Worm (Caenorhabditis elegans) whole organism, early embryonic: Measurements from ENCODE around the gene mfsd-10.

ENCODE experiments used
- B0310.2 ChIP-seq: sonication (generic microtip); optimal IDR thresholded peaks from 2 replicates; lab custom pipeline; 2016; ENCODE audit warnings: mild to moderate bottlenecking, missing genetic modification characterization, missing compliant biosample characterization
- F13C5.2 ChIP-seq: sonication (generic microtip); optimal IDR thresholded peaks from 2 replicates; lab custom pipeline; 2017; ENCODE audit warnings: mild to moderate bottlenecking, missing genetic modification characterization, inconsistent platforms, missing compliant biosample characterization
- aly-1 ChIP-seq: sonication (generic microtip); optimal IDR thresholded peaks from 2 replicates; lab custom pipeline; 2016; ENCODE audit warnings: missing genetic modification characterization, missing compliant biosample characterization
- ama-1 ChIP-seq: fragments of 150-350 bp; optimal IDR thresholded peaks from 2 replicates; lab custom pipeline; 2014
- ceh-13 ChIP-seq: fragments of 200-800 bp; sonication (Bioruptor generic); optimal IDR thresholded peaks from 2 replicates; lab custom pipeline; 2018; ENCODE audit warnings: mild to moderate bottlenecking, missing genetic modification characterization, missing compliant biosample characterization
- ceh-36 ChIP-seq: sonication (generic microtip); optimal IDR thresholded peaks from 2 replicates; lab custom pipeline; 2016; ENCODE audit warnings: missing genetic modification characterization, inconsistent platforms, missing compliant biosample characterization
- ets-7 ChIP-seq: sonication (generic microtip); optimal IDR thresholded peaks from 2 replicates; lab custom pipeline; 2016; ENCODE audit warnings: missing genotype, missing genetic modification characterization, missing compliant biosample characterization
- flt-1 ChIP-seq: fragments of 200-800 bp; sonication (Bioruptor generic); IDR thresholded peaks from 2 replicates; pipeline ENCODE4 v1.3.6; 2022; ENCODE audit warnings: missing genetic modification characterization, missing compliant biosample characterization
- hmbx-1 ChIP-seq: sonication (generic microtip); optimal IDR thresholded peaks from 2 replicates; lab custom pipeline; 2016; ENCODE audit warnings: mild to moderate bottlenecking, missing genetic modification characterization, missing compliant biosample characterization
- hmg-4 ChIP-seq: fragments of 200-800 bp; sonication (Bioruptor generic); optimal IDR thresholded peaks from 2 replicates; lab custom pipeline; 2018; ENCODE audit warnings: mild to moderate bottlenecking, missing genetic modification characterization, missing compliant biosample characterization
- hnd-1 ChIP-seq: sonication (generic microtip); optimal IDR thresholded peaks from 2 replicates; lab custom pipeline; 2016; ENCODE audit warnings: missing genetic modification characterization, missing compliant biosample characterization
- pes-1 ChIP-seq: fragments of 200-800 bp; sonication (Bioruptor generic); IDR thresholded peaks from 2 replicates; pipeline ENCODE4 v1.3.6; 2022; ENCODE audit warnings: missing genetic modification reagents, missing genetic modification characterization, missing compliant biosample characterization
- scrt-1 ChIP-seq: fragments of 200-800 bp; sonication (Bioruptor generic); IDR thresholded peaks from 2 replicates; pipeline ENCODE4 v1.3.6; 2022; ENCODE audit warnings: missing genetic modification characterization, missing compliant biosample characterization
- sea-1 ChIP-seq: fragments of 200-800 bp; sonication (Bioruptor generic); conservative IDR thresholded peaks from 2 replicates; pipeline ENCODE4 v1.3.6; 2022; ENCODE audit warnings: missing genetic modification characterization, missing compliant biosample characterization
- tbx-11 ChIP-seq: fragments of 200-800 bp; sonication (Bioruptor generic); IDR thresholded peaks from 2 replicates; pipeline ENCODE4 v1.3.6; 2022; ENCODE audit warnings: missing genetic modification characterization, missing compliant biosample characterization
- tbx-37 ChIP-seq: fragments of 200-800 bp; sonication (Bioruptor generic); conservative IDR thresholded peaks from 2 replicates; pipeline ENCODE4 v1.3.6; 2022; ENCODE audit warnings: missing genetic modification reagents, missing genetic modification characterization, missing compliant biosample characterization
- tra-4 ChIP-seq: sonication (generic microtip); optimal IDR thresholded peaks from 2 replicates; lab custom pipeline; 2017; ENCODE audit warnings: missing genetic modification characterization, missing compliant biosample characterization

mfsd-10 gene

ce11 chrX:17318284-17318683 lies 50.2 kb downstream of the mfsd-10 start, which contains the start of gene ptr-5:
Gene ptr-5, plus strand, starts transcription at chrX:17318584.
- TF ChIP-seq tbx-11, result no peak
- TF ChIP-seq tra-4 (tag; lab: Kevin White, UChicago), result no peak
- TF ChIP-seq ama-1 (lab: Kevin White, UChicago), result no peak
- no peak for TF ChIP-seq ceh-13 (GFP tag; lab: Kevin White, UChicago)
- TF ChIP-seq tbx-37 (GFP tag; lab: Robert Waterston, UW), result no peak
- no peak for TF ChIP-seq ceh-36 (tag; lab: Kevin White, UChicago)
- TF ChIP-seq B0310.2 (tag; lab: Kevin White, UChicago), result no peak
- TF ChIP-seq sea-1 (GFP tag; lab: Robert Waterston, UW), result no peak
- TF ChIP-seq flt-1, result no peak
- no peak for TF ChIP-seq scrt-1
- TF ChIP-seq hmbx-1 (tag; lab: Kevin White, UChicago), result no peak
- no peak for TF ChIP-seq hnd-1 (tag; lab: Kevin White, UChicago)
- TF ChIP-seq hmg-4 (GFP tag; lab: Kevin White, UChicago), result no peak
- no peak for TF ChIP-seq pes-1 (GFP tag; lab: Robert Waterston, UW)
- no peak for TF ChIP-seq aly-1 (tag; lab: Kevin White, UChicago)
- TF ChIP-seq ets-7 (tag; lab: Kevin White, UChicago), result no peak

- TF ChIP-seq F13C5.2 (tag; lab: Kevin White, UChicago) (peak; percentile 17), hmg-4 (GFP tag; lab: Kevin White, UChicago) (peak; percentile 89), ceh-36 (tag; lab: Kevin White, UChicago) (no peak), B0310.2 (tag; lab: Kevin White, UChicago) (no peak), pes-1 (GFP tag; lab: Robert Waterston, UW) (no peak), tbx-37 (GFP tag; lab: Robert Waterston, UW) (no peak), hmbx-1 (tag; lab: Kevin White, UChicago) (no peak), ama-1 (lab: Kevin White, UChicago) (no peak), sea-1 (GFP tag; lab: Robert Waterston, UW) (0 out of 2 replicates have a peak, but pooled peaks have one; percentile 59), hnd-1 (tag; lab: Kevin White, UChicago) (no peak), scrt-1 (no peak), tra-4 (tag; lab: Kevin White, UChicago) (no peak), ceh-13 (GFP tag; lab: Kevin White, UChicago) (no peak), ets-7 (tag; lab: Kevin White, UChicago) (peak; percentile 1), flt-1 (no peak), tbx-11 (0 out of 2 replicates have a peak, but pooled peaks have one; percentile 19), aly-1 (tag; lab: Kevin White, UChicago) (peak; percentile 69)
Measured at ce11 chrX:17314948-17315347, 53.5 kb downstream of the mfsd-10 start.
